Fruit fly (Drosophila melanogaster) whole organism, embryonic: Measurements from ENCODE around the gene Pgant7.

Experiments
- CG11247 ChIP-seq: fragments of 200-800 bp; sonication (Bioruptor generic); IDR thresholded peaks from 2 replicates; pipeline ENCODE4 v1.3.6; 2022; ENCODE audit warnings: missing biosample characterization, missing genetic modification characterization
- CG11560 ChIP-seq: fragments of 200-800 bp; sonication (Bioruptor generic); IDR thresholded peaks from 3 replicates; pipeline ENCODE4 v1.3.6; 2022; ENCODE audit warnings: missing biosample characterization, missing genetic modification characterization
- CG12155 ChIP-seq: fragments of 200-800 bp; sonication (Bioruptor generic); optimal IDR thresholded peaks from 3 replicates; lab custom pipeline; 2016; ENCODE audit warnings: missing biosample characterization, missing genetic modification characterization
- CG12769 ChIP-seq: fragments of 200-800 bp; sonication (Bioruptor generic); optimal IDR thresholded peaks from 2 replicates; lab custom pipeline; 2019; ENCODE audit warnings: missing biosample characterization, mild to moderate bottlenecking, missing genetic modification characterization, moderate library complexity
- CG16863 ChIP-seq: fragments of 200-800 bp; sonication (Bioruptor generic); optimal IDR thresholded peaks from 3 replicates; lab custom pipeline; 2016; ENCODE audit warnings: missing biosample characterization, missing genetic modification characterization
- CG17186 ChIP-seq: fragments of 200-800 bp; sonication (Bioruptor generic); optimal IDR thresholded peaks from 3 replicates; lab custom pipeline; 2017; ENCODE audit warnings: missing biosample characterization, missing genetic modification reagents, missing genetic modification characterization
- CG17328 ChIP-seq: fragments of 200-800 bp; sonication (Bioruptor generic); IDR thresholded peaks from 2 replicates; pipeline ENCODE4 v1.3.6; 2022; ENCODE audit warnings: missing biosample characterization, missing genetic modification characterization
- CG17361 ChIP-seq: fragments of 200-800 bp; sonication (Bioruptor generic); IDR thresholded peaks from 3 replicates; pipeline ENCODE4 v1.3.6; 2022; ENCODE audit warnings: missing biosample characterization, missing genetic modification characterization
- CG2116 ChIP-seq: fragments of 200-800 bp; sonication (Bioruptor generic); optimal IDR thresholded peaks from 3 replicates; lab custom pipeline; 2018; ENCODE audit warnings: missing biosample characterization, mild to moderate bottlenecking, missing genetic modification characterization
- CG2712 ChIP-seq: fragments of 200-800 bp; optimal IDR thresholded peaks from 3 replicates; lab custom pipeline; 2019; ENCODE audit warnings: missing biosample characterization, mild to moderate bottlenecking, missing genetic modification characterization, moderate library complexity
- CG4282 ChIP-seq: fragments of 200-800 bp; sonication (Bioruptor generic); optimal IDR thresholded peaks from 2 replicates; lab custom pipeline; 2016; ENCODE audit warnings: missing biosample characterization, missing genetic modification characterization
- CG4424 ChIP-seq: fragments of 200-800 bp; sonication (Bioruptor generic); optimal IDR thresholded peaks from 3 replicates; lab custom pipeline; 2016; ENCODE audit warnings: missing biosample characterization, missing genetic modification characterization
- CG6272 ChIP-seq: fragments of 200-800 bp; sonication (Bioruptor generic); IDR thresholded peaks from 2 replicates; pipeline ENCODE4 v1.3.6; 2022; ENCODE audit warnings: missing biosample characterization, missing genetic modification characterization
- CG6813 ChIP-seq: fragments of 200-800 bp; sonication (Bioruptor generic); optimal IDR thresholded peaks from 2 replicates; lab custom pipeline; 2017; ENCODE audit warnings: missing biosample characterization, missing genetic modification characterization, mild to moderate bottlenecking, moderate library complexity, missing genetic modification reagents
- CG7786 ChIP-seq: fragments of 200-800 bp; sonication (Bioruptor generic); optimal IDR thresholded peaks from 2 replicates; lab custom pipeline; 2016; ENCODE audit warnings: missing biosample characterization, missing genetic modification characterization
- CG7963 ChIP-seq: fragments of 200-800 bp; sonication (Bioruptor generic); IDR thresholded peaks from 3 replicates; pipeline ENCODE4 v1.3.6; 2022; ENCODE audit warnings: missing biosample characterization, missing genetic modification characterization; ENCODE audit not compliant: partially characterized antibody
- CG8089 ChIP-seq: fragments of 200-800 bp; sonication (Bioruptor generic); optimal IDR thresholded peaks from 3 replicates; lab custom pipeline; 2016; ENCODE audit warnings: missing biosample characterization, missing genetic modification characterization
- CG8765 ChIP-seq: fragments of 200-800 bp; sonication (Bioruptor generic); IDR thresholded peaks from 2 replicates; pipeline ENCODE4 v1.3.6; 2022; ENCODE audit warnings: missing biosample characterization, missing genetic modification characterization
- D ChIP-seq, 2 experiments: fragments of 200-800 bp in 1 of 2; fragments of >200 bp in 1 of 2; sonication (Bioruptor generic) in 1 of 2; optimal IDR thresholded peaks; 2 replicates in 1 of 2; 3 replicates in 1 of 2; lab custom pipeline; 2017; ENCODE audit warnings: mild to moderate bottlenecking in 1 of 2, missing biosample characterization in 1 of 2, missing genetic modification characterization in 1 of 2, missing genetic modification reagents in 1 of 2
- Dek ChIP-seq: fragments of 200-800 bp; sonication (Bioruptor generic); optimal IDR thresholded peaks from 3 replicates; lab custom pipeline; 2019; ENCODE audit warnings: missing biosample characterization, mild to moderate bottlenecking, missing genetic modification characterization, moderate library complexity
- H15 ChIP-seq: fragments of 200-800 bp; sonication (Bioruptor generic); IDR thresholded peaks from 3 replicates; pipeline ENCODE4 v1.3.6; 2022; ENCODE audit warnings: missing biosample characterization, missing genetic modification characterization
- HLHmδ ChIP-seq: fragments of 200-800 bp; sonication (Bioruptor generic); optimal IDR thresholded peaks from 2 replicates; lab custom pipeline; 2018; ENCODE audit warnings: missing biosample characterization, mild to moderate bottlenecking, missing genetic modification characterization, moderate library complexity
- Hr78 ChIP-seq, 2 experiments: fragments of 200-800 bp in 1 of 2; fragments of >200 bp in 1 of 2; sonication (Bioruptor generic) in 1 of 2; optimal IDR thresholded peaks; 2 replicates each; lab custom pipeline; 2017 to 2019; ENCODE audit warnings: missing biosample characterization in 2 of 2, missing genetic modification characterization in 2 of 2, mild to moderate bottlenecking in 1 of 2, moderate library complexity in 1 of 2
- Nf-YB ChIP-seq: fragments of 200-800 bp; sonication (Bioruptor generic); optimal IDR thresholded peaks from 3 replicates; lab custom pipeline; 2019; ENCODE audit warnings: missing biosample characterization, mild to moderate bottlenecking, missing genetic modification characterization, moderate library complexity
- Opbp ChIP-seq: fragments of 200-800 bp; sonication (Bioruptor generic); IDR thresholded peaks from 3 replicates; pipeline ENCODE4 v1.3.6; 2022; ENCODE audit warnings: missing biosample characterization, missing genetic modification characterization; ENCODE audit not compliant: partially characterized antibody
- Sox100B ChIP-seq: fragments of 200-800 bp; sonication (Bioruptor generic); optimal IDR thresholded peaks from 3 replicates; lab custom pipeline; 2018; ENCODE audit warnings: missing biosample characterization, mild to moderate bottlenecking, missing genetic modification characterization
- Ssrp ChIP-seq: fragments of 200-800 bp; sonication (Bioruptor generic); optimal IDR thresholded peaks from 2 replicates; lab custom pipeline; 2018; ENCODE audit warnings: missing biosample characterization, mild to moderate bottlenecking, missing genetic modification characterization, moderate library complexity
- Vsx1 ChIP-seq: fragments of 200-800 bp; sonication (Bioruptor generic); optimal IDR thresholded peaks from 2 replicates; lab custom pipeline; 2017; ENCODE audit warnings: missing biosample characterization, mild to moderate bottlenecking, missing genetic modification characterization, missing genetic modification reagents
- ash1 ChIP-seq: fragments of 200-800 bp; sonication (Bioruptor generic); optimal IDR thresholded peaks from 2 replicates; lab custom pipeline; 2018; ENCODE audit warnings: missing biosample characterization, mild to moderate bottlenecking, missing genetic modification characterization
- bigmax ChIP-seq: fragments of 200-800 bp; sonication (Bioruptor generic); optimal IDR thresholded peaks from 2 replicates; lab custom pipeline; 2018; ENCODE audit warnings: missing biosample characterization, mild to moderate bottlenecking, missing genetic modification characterization
- chn ChIP-seq: fragments of 200-800 bp; sonication (Bioruptor generic); optimal IDR thresholded peaks from 2 replicates; lab custom pipeline; 2016; ENCODE audit warnings: missing biosample characterization, missing genetic modification characterization
- croc ChIP-seq: fragments of 200-800 bp; sonication (Bioruptor generic); conservative IDR thresholded peaks from 3 replicates; pipeline ENCODE4 v1.3.6; 2022; ENCODE audit warnings: missing biosample characterization, missing genetic modification characterization
- danr ChIP-seq: fragments of 200-800 bp; sonication (Bioruptor generic); IDR thresholded peaks from 2 replicates; pipeline ENCODE4 v1.3.6; 2022; ENCODE audit warnings: missing biosample characterization, missing genetic modification characterization
- ewg ChIP-seq: fragments of 200-800 bp; sonication (Bioruptor generic); optimal IDR thresholded peaks from 3 replicates; lab custom pipeline; 2017; ENCODE audit warnings: mild to moderate bottlenecking, missing biosample characterization, missing genetic modification reagents, missing genetic modification characterization
- gce ChIP-seq: fragments of 200-800 bp; sonication (Bioruptor generic); IDR thresholded peaks from 3 replicates; pipeline ENCODE4 v1.3.6; 2022; ENCODE audit warnings: missing biosample characterization, missing genetic modification characterization
- gsb ChIP-seq: fragments of 200-800 bp; sonication (Bioruptor generic); IDR thresholded peaks from 2 replicates; pipeline ENCODE4 v1.3.6; 2022; ENCODE audit warnings: missing biosample characterization, missing genetic modification characterization
- ind ChIP-seq: fragments of 200-800 bp; sonication (Bioruptor generic); optimal IDR thresholded peaks from 3 replicates; lab custom pipeline; 2016; ENCODE audit warnings: missing biosample characterization, missing genetic modification characterization
- kah ChIP-seq: fragments of 200-800 bp; sonication (Bioruptor generic); optimal IDR thresholded peaks from 2 replicates; lab custom pipeline; 2018; ENCODE audit warnings: missing biosample characterization, mild to moderate bottlenecking, missing genetic modification characterization
- lilli ChIP-seq: fragments of 200-800 bp; sonication (Bioruptor generic); optimal IDR thresholded peaks from 3 replicates; lab custom pipeline; 2016; ENCODE audit warnings: missing biosample characterization, missing genetic modification characterization
- lov ChIP-seq, 2 experiments: fragments of 200-800 bp in 1 of 2; fragments of >200 bp in 1 of 2; sonication (Bioruptor generic) in 1 of 2; IDR thresholded peaks in 1 of 2; optimal IDR thresholded peaks in 1 of 2; 2 replicates in 1 of 2; 3 replicates in 1 of 2; pipeline versions ENCODE4 v1.3.6 to Lab custom; 2017 to 2022; ENCODE audit warnings: missing biosample characterization in 1 of 2, missing genetic modification characterization in 1 of 2
- luna ChIP-seq: fragments of 200-800 bp; sonication (Bioruptor generic); optimal IDR thresholded peaks from 2 replicates; lab custom pipeline; 2016; ENCODE audit warnings: missing biosample characterization, missing genetic modification characterization
- maf-S ChIP-seq: fragments of 200-800 bp; sonication (Bioruptor generic); optimal IDR thresholded peaks from 2 replicates; lab custom pipeline; 2016; ENCODE audit warnings: missing biosample characterization, missing genetic modification characterization
- pnt ChIP-seq: fragments of 200-800 bp; sonication (Bioruptor generic); optimal IDR thresholded peaks from 3 replicates; lab custom pipeline; 2016; ENCODE audit warnings: missing biosample characterization, missing genetic modification characterization
- prd ChIP-seq, 3 experiments: fragments of >200 bp in 2 of 3; fragments of 200-800 bp in 1 of 3; sonication (Bioruptor generic) in 1 of 3; optimal IDR thresholded peaks in 2 of 3; IDR thresholded peaks in 1 of 3; 2 replicates in 2 of 3; 3 replicates in 1 of 3; pipeline versions ENCODE4 v1.3.6 to Lab custom; 2017 to 2022; ENCODE audit warnings: missing biosample characterization in 1 of 3, missing genetic modification characterization in 1 of 3
- pros ChIP-seq: fragments of 200-800 bp; sonication (Bioruptor generic); optimal IDR thresholded peaks from 3 replicates; lab custom pipeline; 2019; ENCODE audit warnings: missing biosample characterization, mild to moderate bottlenecking, missing genetic modification characterization, moderate library complexity
- sob ChIP-seq: fragments of 200-800 bp; sonication (Bioruptor generic); IDR thresholded peaks from 2 replicates; pipeline ENCODE4 v1.3.6; 2022; ENCODE audit warnings: missing biosample characterization, missing genetic modification characterization
- ttk ChIP-seq: fragments of 200-800 bp; sonication (Bioruptor generic); IDR thresholded peaks from 2 replicates; pipeline ENCODE4 v2.1.2; 2022; ENCODE audit warnings: missing biosample characterization, missing genetic modification characterization
- zen ChIP-seq: fragments of 200-800 bp; sonication (Bioruptor generic); optimal IDR thresholded peaks from 3 replicates; lab custom pipeline; 2018; ENCODE audit warnings: missing biosample characterization, mild to moderate bottlenecking, missing genetic modification characterization, moderate library complexity
- zfh2 ChIP-seq: fragments of 200-800 bp; sonication (Bioruptor generic); optimal IDR thresholded peaks from 2 replicates; lab custom pipeline; 2016; ENCODE audit warnings: missing biosample characterization, missing genetic modification characterization

Gene Pgant7

DNA sequence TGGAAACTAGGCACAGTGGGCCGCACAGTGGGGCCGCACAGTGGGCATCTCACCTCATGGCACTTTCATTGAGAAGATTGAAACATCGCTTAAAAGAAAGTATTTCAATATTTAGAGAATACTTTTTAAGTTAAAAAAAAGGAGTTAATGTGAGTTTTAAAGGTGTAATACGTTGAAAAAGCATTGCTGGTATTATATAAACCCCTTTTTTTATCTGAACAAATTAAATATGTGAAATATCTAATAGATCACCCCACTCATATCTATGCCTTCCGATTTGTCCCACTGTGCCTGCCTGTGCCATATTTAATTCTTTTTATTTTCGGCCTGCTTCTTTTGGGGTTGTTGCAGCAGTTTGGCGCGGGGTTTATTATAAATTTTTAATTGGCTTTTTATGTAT is 33.5 kb upstream of the Pgant7 start (continued):
- TF ChIP-seq chn (peak; percentile 20), CG6272 (no peak), Opbp (no peak), CG6813 (GFP tag; lab: Kevin White, UChicago) (no peak), CG8765 (no peak), danr (GFP tag; lab: Robert Waterston, UW) (no peak), Nf-YB (GFP tag; lab: Kevin White, UChicago) (no peak), CG12155 (GFP tag; lab: Kevin White, UChicago) (no peak), zfh2 (no peak), CG17186 (GFP tag; lab: Kevin White, UChicago) (no peak), CG11247 (GFP tag; lab: Robert Waterston, UW) (no peak), HLHmδ (GFP tag; lab: Kevin White, UChicago) (no peak), H15 (GFP tag; lab: Robert Waterston, UW) (no peak), CG4282 (GFP tag; lab: Kevin White, UChicago) (no peak), CG12769 (no peak), sob (GFP tag; lab: Robert Waterston, UW) (no peak), Vsx1 (GFP tag; lab: Kevin White, UChicago) (no peak), lilli (no peak), ind (GFP tag; lab: Kevin White, UChicago) (no peak), kah (GFP tag; lab: Kevin White, UChicago) (no peak), gce (GFP tag; lab: Robert Waterston, UW) (no peak), prd (optimal IDR thresholded peaks at IDR 0.05; lab: Kevin White, UChicago) (no peak), prd (GFP tag; IDR thresholded peaks at IDR 0.05; lab: Robert Waterston, UW) (peak; percentile 27; the same call in 1 of the 3 replicates), zen (tag; lab: Kevin White, UChicago) (no peak), ash1 (GFP tag; lab: Kevin White, UChicago) (no peak), CG7786 (no peak), pnt (no peak), D (optimal IDR thresholded peaks at IDR 0.05; lab: Kevin White, UChicago) (no peak), D (GFP tag; optimal IDR thresholded peaks at IDR 0.05; lab: Kevin White, UChicago) (no peak), CG16863 (no peak), luna (GFP tag; lab: Kevin White, UChicago) (no peak), CG7963 (no peak), ewg (GFP tag; lab: Kevin White, UChicago) (peak; percentile 34), gsb (GFP tag; lab: Robert Waterston, UW) (no peak), bigmax (GFP tag; lab: Kevin White, UChicago) (no peak), Dek (tag; lab: Kevin White, UChicago) (no peak), croc (GFP tag; lab: Robert Waterston, UW) (peak; percentile 34; the same call in 1 of the 3 replicates), maf-S (GFP tag; lab: Kevin White, UChicago) (no peak), CG17328 (GFP tag; lab: Robert Waterston, UW) (0 out of 2 replicates have a peak, but pooled peaks have one; percentile 41), CG17361 (GFP tag; lab: Robert Waterston, UW) (peak; percentile 42; the same call in 1 of the 3 replicates), Sox100B (GFP tag; lab: Kevin White, UChicago) (peak; percentile 4), CG4424 (GFP tag; lab: Kevin White, UChicago) (peak; percentile 3), CG2116 (GFP tag; lab: Kevin White, UChicago) (no peak), lov (optimal IDR thresholded peaks at IDR 0.05; lab: Kevin White, UChicago) (no peak), lov (GFP tag; IDR thresholded peaks at IDR 0.05; lab: Robert Waterston, UW) (no peak), Ssrp (peak; percentile 65), CG8089 (GFP tag; lab: Kevin White, UChicago) (no peak), pros (GFP tag; lab: Kevin White, UChicago) (no peak), Hr78 (GFP tag; optimal IDR thresholded peaks at IDR 0.05; lab: Kevin White, UChicago) (no peak), CG11560 (tag; lab: Robert Waterston, UW) (no peak), CG2712 (tag; lab: Kevin White, UChicago) (peak; percentile 53), ttk (GFP tag; lab: Robert Waterston, UW) (0 out of 2 replicates have a peak, but pooled peaks have one; percentile 7)
